Fruit fly (Drosophila melanogaster) whole organism, embryonic: Measurements from ENCODE around the gene Vago.

Experiments
- Antp ChIP-seq: fragments of 200-800 bp; sonication (Bioruptor generic); optimal IDR thresholded peaks from 3 replicates; lab custom pipeline; 2016; ENCODE audit warnings: missing biosample characterization, missing genetic modification characterization
- Asciz ChIP-seq: fragments of 200-800 bp; sonication (Bioruptor generic); optimal IDR thresholded peaks from 2 replicates; lab custom pipeline; 2017; ENCODE audit warnings: missing biosample characterization, mild to moderate bottlenecking, missing genetic modification characterization, missing genetic modification reagents
- Awh ChIP-seq: fragments of 200-800 bp; sonication (Bioruptor generic); IDR thresholded peaks from 2 replicates; pipeline ENCODE4, ENCODE4 v1.3.6; 2022; ENCODE audit warnings: missing biosample characterization, missing genetic modification characterization
- CG11247 ChIP-seq: fragments of 200-800 bp; sonication (Bioruptor generic); IDR thresholded peaks from 2 replicates; pipeline ENCODE4 v1.3.6; 2022; ENCODE audit warnings: missing biosample characterization, missing genetic modification characterization
- CG12155 ChIP-seq: fragments of 200-800 bp; sonication (Bioruptor generic); optimal IDR thresholded peaks from 3 replicates; lab custom pipeline; 2016; ENCODE audit warnings: missing biosample characterization, missing genetic modification characterization
- CG1233 ChIP-seq: fragments of 200-800 bp; sonication (Bioruptor generic); optimal IDR thresholded peaks from 4 replicates; lab custom pipeline; 2018; ENCODE audit warnings: missing biosample characterization, mild to moderate bottlenecking, missing genetic modification characterization
- CG13775 ChIP-seq: fragments of 200-800 bp; sonication (Bioruptor generic); optimal IDR thresholded peaks from 3 replicates; lab custom pipeline; 2017; ENCODE audit warnings: missing biosample characterization, mild to moderate bottlenecking, missing genetic modification characterization
- CG15011 ChIP-seq: fragments of 200-800 bp; sonication (Bioruptor generic); optimal IDR thresholded peaks from 3 replicates; lab custom pipeline; 2018; ENCODE audit warnings: missing biosample characterization, mild to moderate bottlenecking, missing genetic modification characterization
- CG1529 ChIP-seq: fragments of 200-800 bp; sonication (Bioruptor generic); optimal IDR thresholded peaks from 3 replicates; lab custom pipeline; 2018; ENCODE audit warnings: missing biosample characterization, missing genetic modification characterization
- CG16779 ChIP-seq: fragments of 200-800 bp; sonication (Bioruptor generic); IDR thresholded peaks from 2 replicates; pipeline ENCODE4 v1.3.6; 2022; ENCODE audit warnings: missing biosample characterization, missing genetic modification characterization
- CG16813 ChIP-seq: fragments of 200-800 bp; sonication (Bioruptor generic); IDR thresholded peaks from 3 replicates; pipeline ENCODE4 v1.3.6; 2022; ENCODE audit warnings: missing biosample characterization, missing genetic modification characterization; ENCODE audit not compliant: partially characterized antibody
- CG17328 ChIP-seq: fragments of 200-800 bp; sonication (Bioruptor generic); IDR thresholded peaks from 2 replicates; pipeline ENCODE4 v1.3.6; 2022; ENCODE audit warnings: missing biosample characterization, missing genetic modification characterization
- CG17385 ChIP-seq: fragments of 200-800 bp; sonication (Bioruptor generic); optimal IDR thresholded peaks from 3 replicates; lab custom pipeline; 2018; ENCODE audit warnings: missing biosample characterization, mild to moderate bottlenecking, missing genetic modification characterization
- CG18619 ChIP-seq: fragments of 200-800 bp; sonication (Bioruptor generic); optimal IDR thresholded peaks from 3 replicates; lab custom pipeline; 2017; ENCODE audit warnings: missing biosample characterization, mild to moderate bottlenecking, missing genetic modification characterization
- CG2120 ChIP-seq: fragments of 200-800 bp; sonication (Bioruptor generic); optimal IDR thresholded peaks from 3 replicates; lab custom pipeline; 2016; ENCODE audit warnings: missing biosample characterization, missing genetic modification characterization
- CG2199 ChIP-seq: fragments of 200-800 bp; sonication (Bioruptor generic); IDR thresholded peaks from 3 replicates; pipeline ENCODE4 v1.3.6; 2022; ENCODE audit warnings: missing biosample characterization, missing genetic modification characterization
- CG2678 ChIP-seq: fragments of 200-800 bp; sonication (Bioruptor generic); optimal IDR thresholded peaks from 3 replicates; lab custom pipeline; 2019; ENCODE audit warnings: missing biosample characterization, mild to moderate bottlenecking, missing genetic modification characterization, moderate library complexity
- CG2889 ChIP-seq: fragments of 200-800 bp; sonication (Bioruptor generic); IDR thresholded peaks from 3 replicates; pipeline ENCODE4 v1.3.6; 2022; ENCODE audit warnings: missing biosample characterization, missing genetic modification characterization
- CG3995 ChIP-seq: fragments of 200-800 bp; sonication (Bioruptor generic); optimal IDR thresholded peaks from 3 replicates; lab custom pipeline; 2016; ENCODE audit warnings: missing biosample characterization, missing genetic modification characterization
- CG4328 ChIP-seq: fragments of 200-800 bp; sonication (Bioruptor generic); optimal IDR thresholded peaks from 3 replicates; lab custom pipeline; 2017; ENCODE audit warnings: missing biosample characterization, missing genetic modification reagents, missing genetic modification characterization
- CG4617 ChIP-seq: fragments of 200-800 bp; sonication (Bioruptor generic); optimal IDR thresholded peaks from 3 replicates; lab custom pipeline; 2016; ENCODE audit warnings: missing biosample characterization, missing genetic modification characterization, borderline replicate concordance
- CG6175 ChIP-seq: fragments of 200-800 bp; sonication (Bioruptor generic); IDR thresholded peaks from 3 replicates; pipeline ENCODE4 v1.3.6; 2022; ENCODE audit warnings: missing biosample characterization, missing genetic modification characterization
- CG6791 ChIP-seq: fragments of 200-800 bp; sonication (Bioruptor generic); IDR thresholded peaks from 3 replicates; pipeline ENCODE4 v1.3.6; 2022; ENCODE audit warnings: missing biosample characterization, missing genetic modification characterization; ENCODE audit not compliant: partially characterized antibody
- CG7928 ChIP-seq: fragments of 200-800 bp; sonication (Bioruptor generic); optimal IDR thresholded peaks from 2 replicates; lab custom pipeline; 2017; ENCODE audit warnings: missing biosample characterization, mild to moderate bottlenecking, missing genetic modification characterization
- CTCF ChIP-seq: fragments of 200-800 bp; sonication (Bioruptor generic); optimal IDR thresholded peaks from 2 replicates; lab custom pipeline; 2017; ENCODE audit warnings: missing biosample characterization, mild to moderate bottlenecking, missing genetic modification characterization, moderate library complexity
- D ChIP-seq, 2 experiments: fragments of 200-800 bp in 1 of 2; fragments of >200 bp in 1 of 2; sonication (Bioruptor generic) in 1 of 2; optimal IDR thresholded peaks; 2 replicates in 1 of 2; 3 replicates in 1 of 2; lab custom pipeline; 2017; ENCODE audit warnings: mild to moderate bottlenecking in 1 of 2, missing biosample characterization in 1 of 2, missing genetic modification characterization in 1 of 2, missing genetic modification reagents in 1 of 2
- Dfd ChIP-seq, 2 experiments: fragments of >200 bp; optimal IDR thresholded peaks; 2 replicates each; lab custom pipeline; 2017; ENCODE audit warnings: missing biosample characterization in 2 of 2, missing genetic modification characterization in 2 of 2
- Dip3 ChIP-seq: fragments of 200-800 bp; sonication (Bioruptor generic); optimal IDR thresholded peaks from 3 replicates; lab custom pipeline; 2016; ENCODE audit warnings: missing biosample characterization, missing genetic modification characterization
- Dref ChIP-seq: fragments of 200-800 bp; sonication (Bioruptor generic); IDR thresholded peaks from 2 replicates; pipeline ENCODE4 v1.3.6; 2022; ENCODE audit warnings: missing biosample characterization, missing genetic modification characterization
- Eip74EF ChIP-seq, 2 experiments: fragments of 200-800 bp in 1 of 2; fragments of >200 bp in 1 of 2; sonication (Bioruptor generic) in 1 of 2; optimal IDR thresholded peaks; 2 replicates each; lab custom pipeline; 2017 to 2019; ENCODE audit warnings: missing biosample characterization in 2 of 2, missing genetic modification characterization in 2 of 2, mild to moderate bottlenecking in 1 of 2, moderate library complexity in 1 of 2
- HLH3B ChIP-seq: fragments of 200-800 bp; sonication (Bioruptor generic); IDR thresholded peaks from 2 replicates; pipeline ENCODE4 v1.3.6; 2022; ENCODE audit warnings: missing biosample characterization, missing genetic modification characterization
- Hmr ChIP-seq: fragments of 200-800 bp; sonication (Bioruptor generic); optimal IDR thresholded peaks from 3 replicates; lab custom pipeline; 2017; ENCODE audit warnings: mild to moderate bottlenecking, missing biosample characterization, missing genetic modification reagents, missing genetic modification characterization
- Hr3 ChIP-seq: fragments of 200-800 bp; sonication (Bioruptor generic); optimal IDR thresholded peaks from 3 replicates; lab custom pipeline; 2016; ENCODE audit warnings: missing biosample characterization, missing genetic modification characterization
- Nf-YC ChIP-seq: fragments of 200-800 bp; optimal IDR thresholded peaks from 3 replicates; lab custom pipeline; 2019; ENCODE audit warnings: missing biosample characterization, mild to moderate bottlenecking, missing genetic modification characterization, moderate library complexity
- Optix ChIP-seq: fragments of 200-800 bp; sonication (Bioruptor generic); IDR thresholded peaks from 3 replicates; pipeline ENCODE4 v1.3.6; 2022; ENCODE audit warnings: missing biosample characterization, missing genetic modification characterization
- Six4 ChIP-seq: fragments of 200-800 bp; sonication (Bioruptor generic); optimal IDR thresholded peaks from 2 replicates; lab custom pipeline; 2016; ENCODE audit warnings: missing biosample characterization, missing genetic modification characterization
- Sox100B ChIP-seq: fragments of 200-800 bp; sonication (Bioruptor generic); optimal IDR thresholded peaks from 3 replicates; lab custom pipeline; 2018; ENCODE audit warnings: missing biosample characterization, mild to moderate bottlenecking, missing genetic modification characterization
- Ssrp ChIP-seq: fragments of 200-800 bp; sonication (Bioruptor generic); optimal IDR thresholded peaks from 2 replicates; lab custom pipeline; 2018; ENCODE audit warnings: missing biosample characterization, mild to moderate bottlenecking, missing genetic modification characterization, moderate library complexity
- YL-1 ChIP-seq: fragments of 200-800 bp; sonication (Bioruptor generic); optimal IDR thresholded peaks from 3 replicates; lab custom pipeline; 2017; ENCODE audit warnings: missing biosample characterization, mild to moderate bottlenecking, missing genetic modification characterization
- abd-A ChIP-seq: fragments of 200-800 bp; sonication (Bioruptor generic); optimal IDR thresholded peaks from 3 replicates; lab custom pipeline; 2019; ENCODE audit warnings: missing biosample characterization, mild to moderate bottlenecking, missing genetic modification characterization, moderate library complexity
- aop ChIP-seq: fragments of 200-800 bp; sonication (Bioruptor generic); IDR thresholded peaks from 2 replicates; pipeline ENCODE4 v1.3.6; 2022; ENCODE audit warnings: missing biosample characterization, missing genetic modification characterization
- dysf ChIP-seq: fragments of 200-800 bp; sonication (Bioruptor generic); IDR thresholded peaks from 3 replicates; pipeline ENCODE4 v1.3.6; 2022; ENCODE audit warnings: missing biosample characterization, missing genetic modification characterization
- en ChIP-seq: fragments of 200-800 bp; sonication (Bioruptor generic); optimal IDR thresholded peaks from 2 replicates; lab custom pipeline; 2016; ENCODE audit warnings: missing biosample characterization, missing genetic modification characterization
- fd96Cb ChIP-seq: fragments of 200-800 bp; sonication (Bioruptor generic); optimal IDR thresholded peaks from 2 replicates; lab custom pipeline; 2018; ENCODE audit warnings: missing biosample characterization, mild to moderate bottlenecking, missing genetic modification characterization, moderate library complexity
- gsb ChIP-seq: fragments of 200-800 bp; sonication (Bioruptor generic); IDR thresholded peaks from 2 replicates; pipeline ENCODE4 v1.3.6; 2022; ENCODE audit warnings: missing biosample characterization, missing genetic modification characterization
- inv ChIP-seq: fragments of 200-800 bp; sonication (Bioruptor generic); IDR thresholded peaks from 2 replicates; pipeline ENCODE4 v1.3.6; 2022; ENCODE audit warnings: missing biosample characterization, missing genetic modification characterization; ENCODE audit not compliant: partially characterized antibody
- jing ChIP-seq: fragments of 200-800 bp; sonication (Bioruptor generic); optimal IDR thresholded peaks from 2 replicates; lab custom pipeline; 2018; ENCODE audit warnings: missing biosample characterization, mild to moderate bottlenecking, missing genetic modification characterization
- lbe ChIP-seq: fragments of 200-800 bp; sonication (Bioruptor generic); optimal IDR thresholded peaks from 2 replicates; lab custom pipeline; 2016; ENCODE audit warnings: missing biosample characterization, mild to moderate bottlenecking, missing genetic modification characterization
- sc ChIP-seq, 3 experiments: fragments of >200 bp in 2 of 3; fragments of 200-800 bp in 1 of 3; sonication (Bioruptor generic) in 1 of 3; optimal IDR thresholded peaks; 2 replicates in 2 of 3; 3 replicates in 1 of 3; lab custom pipeline; 2017; ENCODE audit warnings: mild to moderate bottlenecking in 1 of 3, missing biosample characterization in 1 of 3, missing genetic modification characterization in 1 of 3, missing genetic modification reagents in 1 of 3
- shn ChIP-seq: fragments of 200-800 bp; sonication (Bioruptor generic); optimal IDR thresholded peaks from 3 replicates; lab custom pipeline; 2016; ENCODE audit warnings: missing biosample characterization, missing genetic modification characterization
- tin ChIP-seq: fragments of 200-800 bp; sonication (Bioruptor generic); optimal IDR thresholded peaks from 3 replicates; lab custom pipeline; 2016; ENCODE audit warnings: missing biosample characterization, missing genetic modification characterization

Gene Vago

dm6 chrX:11081242-11081641 lies 7.8 kb upstream of the Vago start (continued):
- peak; percentile 51 for TF ChIP-seq fd96Cb
- TF ChIP-seq Hr3 (GFP tag; lab: Kevin White, UChicago), result peak; percentile 9
- TF ChIP-seq CG18619 (GFP tag; lab: Kevin White, UChicago), result peak; percentile 33
- TF ChIP-seq shn, result peak; percentile 16
- peak; percentile 64 for TF ChIP-seq CG2120 (GFP tag; lab: Kevin White, UChicago)
- no peak for TF ChIP-seq CTCF (GFP tag; lab: Kevin White, UChicago)
- TF ChIP-seq Antp (GFP tag; lab: Kevin White, UChicago), result no peak
- TF ChIP-seq CG11247 (GFP tag; lab: Robert Waterston, UW), result no peak
- peak; percentile 28 for TF ChIP-seq Ssrp
- TF ChIP-seq tin (GFP tag; lab: Kevin White, UChicago), result peak; percentile 34
- TF ChIP-seq CG1233 (GFP tag; lab: Kevin White, UChicago), result no peak
- no peak for TF ChIP-seq CG2889
- no peak for TF ChIP-seq CG16813
- no peak for TF ChIP-seq CG2199 (GFP tag; lab: Robert Waterston, UW)
- TF ChIP-seq aop, result no peak
- no peak for TF ChIP-seq CG2678 (tag; lab: Kevin White, UChicago)
- no peak for TF ChIP-seq Awh (GFP tag; lab: Robert Waterston, UW)
- no peak for TF ChIP-seq gsb
- no peak for TF ChIP-seq Optix (GFP tag; lab: Robert Waterston, UW)
- peak; percentile 28; the same call in 1 of the 2 replicates for TF ChIP-seq HLH3B (GFP tag; lab: Robert Waterston, UW)
- TF ChIP-seq D (optimal IDR thresholded peaks at IDR 0.05; lab: Kevin White, UChicago), result no peak
- no peak for TF ChIP-seq D (GFP tag; optimal IDR thresholded peaks at IDR 0.05; lab: Kevin White, UChicago)
- TF ChIP-seq Asciz (GFP tag; lab: Kevin White, UChicago), result peak; percentile 2
- no peak for TF ChIP-seq CG6175 (GFP tag; lab: Robert Waterston, UW)
- TF ChIP-seq abd-A (tag; lab: Kevin White, UChicago), result no peak
- TF ChIP-seq CG7928, result no peak
- TF ChIP-seq Six4, result no peak
- peak; percentile 32 for TF ChIP-seq CG13775 (GFP tag; lab: Kevin White, UChicago)
- TF ChIP-seq CG15011 (GFP tag; lab: Kevin White, UChicago), result peak; percentile 7
- no peak for TF ChIP-seq Sox100B (GFP tag; lab: Kevin White, UChicago)
- peak; percentile 30; the same call in 1 of the 2 replicates for TF ChIP-seq CG17328 (GFP tag; lab: Robert Waterston, UW)
- no peak for TF ChIP-seq CG4617 (GFP tag; lab: Kevin White, UChicago)
- TF ChIP-seq CG12155 (GFP tag; lab: Kevin White, UChicago), result no peak
- no peak for TF ChIP-seq inv (GFP tag; lab: Robert Waterston, UW)
- peak; percentile 10 for TF ChIP-seq Dip3 (GFP tag; lab: Kevin White, UChicago)
- no peak for TF ChIP-seq Dfd (GFP tag; optimal IDR thresholded peaks at IDR 0.05; lab: Kevin White, UChicago)
- peak; percentile 57 for TF ChIP-seq CG17385 (GFP tag; lab: Kevin White, UChicago)
- TF ChIP-seq lbe (GFP tag; lab: Kevin White, UChicago), result no peak
- no peak for TF ChIP-seq CG16779
- no peak for TF ChIP-seq Eip74EF (GFP tag; optimal IDR thresholded peaks at IDR 0.05; lab: Kevin White, UChicago)
- TF ChIP-seq CG3995 (GFP tag; lab: Kevin White, UChicago), result no peak
- no peak for TF ChIP-seq en (GFP tag; lab: Kevin White, UChicago)
- peak; percentile 70 for TF ChIP-seq dysf (GFP tag; lab: Robert Waterston, UW)
- peak; percentile 4 for TF ChIP-seq CG1529 (GFP tag; lab: Kevin White, UChicago)
- no peak for TF ChIP-seq sc (optimal IDR thresholded peaks at IDR 0.05; lab: Kevin White, UChicago)
- no peak for TF ChIP-seq sc (GFP tag; optimal IDR thresholded peaks at IDR 0.05; lab: Kevin White, UChicago)
- peak; percentile 67 for TF ChIP-seq Hmr
- TF ChIP-seq Dref (GFP tag; lab: Robert Waterston, UW), result no peak
- TF ChIP-seq CG4328 (GFP tag; lab: Kevin White, UChicago), result no peak
- TF ChIP-seq Nf-YC (tag; lab: Kevin White, UChicago), result no peak
- no peak for TF ChIP-seq jing
- no peak for TF ChIP-seq YL-1 (GFP tag; lab: Kevin White, UChicago)
- TF ChIP-seq CG6791 (GFP tag; lab: Robert Waterston, UW), result no peak
